Fruit fly (Drosophila melanogaster) whole organism, embryonic: Measurements from ENCODE around the gene CG43339.
A peak's percentile ranks its signal among the peaks of the same experiment; 100 is the strongest.

ENCODE experiments used
- B-H2 ChIP-seq: fragments of 200-800 bp; sonication (Bioruptor generic); optimal IDR thresholded peaks from 2 replicates; lab custom pipeline; 2018; ENCODE audit warnings: missing biosample characterization, mild to moderate bottlenecking, missing genetic modification characterization
- CG10959 ChIP-seq: fragments of 200-800 bp; sonication (Bioruptor generic); IDR thresholded peaks from 2 replicates; pipeline ENCODE4 v1.3.6; 2022; ENCODE audit warnings: missing biosample characterization, missing genetic modification characterization
- CG12219 ChIP-seq: fragments of 200-800 bp; sonication (Bioruptor generic); optimal IDR thresholded peaks from 3 replicates; lab custom pipeline; 2018; ENCODE audit warnings: missing biosample characterization, mild to moderate bottlenecking, missing genetic modification characterization
- CG13123 ChIP-seq: fragments of 200-800 bp; sonication (Bioruptor generic); optimal IDR thresholded peaks from 2 replicates; lab custom pipeline; 2016; ENCODE audit warnings: missing biosample characterization, missing genetic modification characterization
- CG14667 ChIP-seq: fragments of 200-800 bp; sonication (Bioruptor generic); IDR thresholded peaks from 2 replicates; pipeline ENCODE4 v1.3.6; 2022; ENCODE audit warnings: missing biosample characterization, missing genetic modification characterization
- CG14965 ChIP-seq: fragments of 200-800 bp; sonication (Bioruptor generic); optimal IDR thresholded peaks from 2 replicates; lab custom pipeline; 2016; ENCODE audit warnings: missing biosample characterization, missing genetic modification characterization, borderline replicate concordance
- CG17361 ChIP-seq: fragments of 200-800 bp; sonication (Bioruptor generic); IDR thresholded peaks from 3 replicates; pipeline ENCODE4 v1.3.6; 2022; ENCODE audit warnings: missing biosample characterization, missing genetic modification characterization
- CG17802 ChIP-seq: fragments of 200-800 bp; sonication (Bioruptor generic); optimal IDR thresholded peaks from 2 replicates; lab custom pipeline; 2018; ENCODE audit warnings: missing biosample characterization, mild to moderate bottlenecking, missing genetic modification characterization, moderate library complexity
- CG18262 ChIP-seq: fragments of 200-800 bp; optimal IDR thresholded peaks from 3 replicates; lab custom pipeline; 2019; ENCODE audit warnings: missing biosample characterization, mild to moderate bottlenecking, missing genetic modification characterization, moderate library complexity
- CG3065 ChIP-seq: fragments of 200-800 bp; sonication (Bioruptor generic); optimal IDR thresholded peaks from 2 replicates; lab custom pipeline; 2016; ENCODE audit warnings: missing biosample characterization, missing genetic modification characterization
- CG34224 ChIP-seq: fragments of 200-800 bp; sonication (Bioruptor generic); IDR thresholded peaks from 3 replicates; pipeline ENCODE4 v1.3.6; 2022; ENCODE audit warnings: missing biosample characterization, missing genetic modification characterization; ENCODE audit not compliant: partially characterized antibody
- CG4328 ChIP-seq: fragments of 200-800 bp; sonication (Bioruptor generic); optimal IDR thresholded peaks from 3 replicates; lab custom pipeline; 2017; ENCODE audit warnings: missing biosample characterization, missing genetic modification reagents, missing genetic modification characterization
- CG4424 ChIP-seq: fragments of 200-800 bp; sonication (Bioruptor generic); optimal IDR thresholded peaks from 3 replicates; lab custom pipeline; 2016; ENCODE audit warnings: missing biosample characterization, missing genetic modification characterization
- CG5180 ChIP-seq: fragments of 200-800 bp; sonication (Bioruptor generic); optimal IDR thresholded peaks from 3 replicates; lab custom pipeline; 2017; ENCODE audit warnings: missing biosample characterization, missing genetic modification characterization, mild to moderate bottlenecking, moderate library complexity, missing genetic modification reagents
- CG6175 ChIP-seq: fragments of 200-800 bp; sonication (Bioruptor generic); IDR thresholded peaks from 3 replicates; pipeline ENCODE4 v1.3.6; 2022; ENCODE audit warnings: missing biosample characterization, missing genetic modification characterization
- CG7963 ChIP-seq: fragments of 200-800 bp; sonication (Bioruptor generic); IDR thresholded peaks from 3 replicates; pipeline ENCODE4 v1.3.6; 2022; ENCODE audit warnings: missing biosample characterization, missing genetic modification characterization; ENCODE audit not compliant: partially characterized antibody
- CG8089 ChIP-seq: fragments of 200-800 bp; sonication (Bioruptor generic); optimal IDR thresholded peaks from 3 replicates; lab custom pipeline; 2016; ENCODE audit warnings: missing biosample characterization, missing genetic modification characterization
- D19A ChIP-seq: fragments of 200-800 bp; optimal IDR thresholded peaks from 3 replicates; lab custom pipeline; 2019; ENCODE audit warnings: missing biosample characterization, mild to moderate bottlenecking, missing genetic modification characterization, moderate library complexity
- E2f1 ChIP-seq: fragments of 200-800 bp; sonication (Bioruptor generic); IDR thresholded peaks from 2 replicates; pipeline ENCODE4 v1.3.6; 2022; ENCODE audit warnings: missing biosample characterization, missing genetic modification characterization
- Fer1 ChIP-seq: fragments of 200-800 bp; sonication (Bioruptor generic); optimal IDR thresholded peaks from 2 replicates; lab custom pipeline; 2017; ENCODE audit warnings: missing biosample characterization, mild to moderate bottlenecking, missing genetic modification characterization
- H2.0 ChIP-seq: fragments of 200-800 bp; sonication (Bioruptor generic); IDR thresholded peaks from 2 replicates; pipeline ENCODE4 v1.3.6; 2022; ENCODE audit warnings: missing biosample characterization, missing genetic modification characterization
- HLH4C ChIP-seq: fragments of 200-800 bp; sonication (Bioruptor generic); IDR thresholded peaks from 3 replicates; pipeline ENCODE4 v1.3.6; 2022; ENCODE audit warnings: missing biosample characterization, missing genetic modification characterization; ENCODE audit not compliant: partially characterized antibody
- Hmr ChIP-seq: fragments of 200-800 bp; sonication (Bioruptor generic); optimal IDR thresholded peaks from 3 replicates; lab custom pipeline; 2017; ENCODE audit warnings: mild to moderate bottlenecking, missing biosample characterization, missing genetic modification reagents, missing genetic modification characterization
- Hr78 ChIP-seq, 2 experiments: fragments of 200-800 bp in 1 of 2; fragments of >200 bp in 1 of 2; sonication (Bioruptor generic) in 1 of 2; optimal IDR thresholded peaks; 2 replicates each; lab custom pipeline; 2017 to 2019; ENCODE audit warnings: missing biosample characterization in 2 of 2, missing genetic modification characterization in 2 of 2, mild to moderate bottlenecking in 1 of 2, moderate library complexity in 1 of 2
- Lhr ChIP-seq: fragments of 200-800 bp; sonication (Bioruptor generic); optimal IDR thresholded peaks from 3 replicates; lab custom pipeline; 2017; ENCODE audit warnings: mild to moderate bottlenecking, missing biosample characterization, missing genetic modification reagents, missing genetic modification characterization
- Mes4 ChIP-seq: fragments of 200-800 bp; sonication (Bioruptor generic); optimal IDR thresholded peaks from 2 replicates; lab custom pipeline; 2016; ENCODE audit warnings: missing biosample characterization, missing genetic modification characterization
- Myb ChIP-seq: fragments of 200-800 bp; sonication (Bioruptor generic); optimal IDR thresholded peaks from 2 replicates; lab custom pipeline; 2016; ENCODE audit warnings: missing biosample characterization, missing genetic modification characterization
- NC2α ChIP-seq: fragments of 200-800 bp; sonication (Bioruptor generic); optimal IDR thresholded peaks from 2 replicates; lab custom pipeline; 2016; ENCODE audit warnings: missing biosample characterization, missing genetic modification characterization
- Spps ChIP-seq: fragments of 200-800 bp; sonication (Bioruptor generic); optimal IDR thresholded peaks from 2 replicates; lab custom pipeline; 2018; ENCODE audit warnings: missing biosample characterization, mild to moderate bottlenecking, missing genetic modification characterization
- Sry-δ ChIP-seq: fragments of 200-800 bp; sonication (Bioruptor generic); optimal IDR thresholded peaks from 2 replicates; lab custom pipeline; 2016; ENCODE audit warnings: missing biosample characterization, missing genetic modification characterization
- Usf ChIP-seq: fragments of 200-800 bp; sonication (Bioruptor generic); optimal IDR thresholded peaks from 2 replicates; lab custom pipeline; 2017; ENCODE audit warnings: missing genotype, missing biosample characterization, missing genetic modification characterization
- aop ChIP-seq: fragments of 200-800 bp; sonication (Bioruptor generic); IDR thresholded peaks from 2 replicates; pipeline ENCODE4 v1.3.6; 2022; ENCODE audit warnings: missing biosample characterization, missing genetic modification characterization
- ato ChIP-seq: fragments of 200-800 bp; sonication (Bioruptor generic); IDR thresholded peaks from 2 replicates; pipeline ENCODE4 v1.3.6; 2022; ENCODE audit warnings: missing biosample characterization, missing genetic modification characterization; ENCODE audit not compliant: partially characterized antibody
- caup ChIP-seq: fragments of 200-800 bp; sonication (Bioruptor generic); optimal IDR thresholded peaks from 3 replicates; lab custom pipeline; 2017; ENCODE audit warnings: missing biosample characterization, mild to moderate bottlenecking, missing genetic modification characterization, moderate library complexity; ENCODE audit not compliant: severe bottlenecking
- cwo ChIP-seq: fragments of 200-800 bp; sonication (Bioruptor generic); optimal IDR thresholded peaks from 3 replicates; lab custom pipeline; 2017; ENCODE audit warnings: missing biosample characterization, missing genetic modification characterization, mild to moderate bottlenecking, moderate library complexity, missing genetic modification reagents
- da ChIP-seq: fragments of 200-800 bp; sonication (Bioruptor generic); optimal IDR thresholded peaks from 2 replicates; lab custom pipeline; 2016; ENCODE audit warnings: missing biosample characterization, missing genetic modification characterization
- dmrt99B ChIP-seq: fragments of 200-800 bp; sonication (Bioruptor generic); optimal IDR thresholded peaks from 2 replicates; lab custom pipeline; 2018; ENCODE audit warnings: missing biosample characterization, mild to moderate bottlenecking, missing genetic modification characterization, moderate library complexity
- dysf ChIP-seq: fragments of 200-800 bp; sonication (Bioruptor generic); IDR thresholded peaks from 3 replicates; pipeline ENCODE4 v1.3.6; 2022; ENCODE audit warnings: missing biosample characterization, missing genetic modification characterization
- eyg ChIP-seq: fragments of 200-800 bp; sonication (Bioruptor generic); optimal IDR thresholded peaks from 3 replicates; lab custom pipeline; 2016; ENCODE audit warnings: missing biosample characterization, missing genetic modification characterization
- jigr1 ChIP-seq: fragments of 200-800 bp; sonication (Bioruptor generic); IDR thresholded peaks from 3 replicates; pipeline ENCODE4 v1.3.6; 2022; ENCODE audit warnings: missing biosample characterization, missing genetic modification characterization
- ken ChIP-seq: fragments of 200-800 bp; sonication (Bioruptor generic); IDR thresholded peaks from 3 replicates; pipeline ENCODE4 v1.3.6; 2022; ENCODE audit warnings: missing biosample characterization, missing genetic modification characterization
- lmd ChIP-seq: fragments of 200-800 bp; sonication (Bioruptor generic); IDR thresholded peaks from 2 replicates; pipeline ENCODE4 v1.3.6; 2022; ENCODE audit warnings: missing biosample characterization, missing genetic modification characterization
- odd ChIP-seq: fragments of 200-800 bp; sonication (Bioruptor generic); optimal IDR thresholded peaks from 2 replicates; lab custom pipeline; 2017; ENCODE audit warnings: missing biosample characterization, mild to moderate bottlenecking, missing genetic modification characterization
- pfk ChIP-seq: fragments of 200-800 bp; sonication (Bioruptor generic); optimal IDR thresholded peaks from 2 replicates; lab custom pipeline; 2018; ENCODE audit warnings: missing biosample characterization, mild to moderate bottlenecking, missing genetic modification characterization, moderate library complexity
- row ChIP-seq: fragments of 200-800 bp; sonication (Bioruptor generic); IDR thresholded peaks from 3 replicates; pipeline ENCODE4 v1.3.6; 2022; ENCODE audit warnings: missing biosample characterization, missing genetic modification characterization
- sens-2 ChIP-seq: fragments of 200-800 bp; sonication (Bioruptor generic); IDR thresholded peaks from 2 replicates; pipeline ENCODE4 v1.3.6; 2022; ENCODE audit warnings: missing biosample characterization, missing genetic modification characterization
- toy ChIP-seq: fragments of 200-800 bp; sonication (Bioruptor generic); IDR thresholded peaks from 2 replicates; pipeline ENCODE4 v1.3.6; 2022; ENCODE audit warnings: missing biosample characterization, missing genetic modification characterization
- usp ChIP-seq: fragments of >200 bp; optimal IDR thresholded peaks from 2 replicates; lab custom pipeline; 2017; ENCODE audit warnings: missing biosample characterization, missing genetic modification characterization
- vfl ChIP-seq: fragments of 200-800 bp; sonication (Bioruptor generic); optimal IDR thresholded peaks from 2 replicates; lab custom pipeline; 2016; ENCODE audit warnings: missing biosample characterization, missing genetic modification characterization
- vnd ChIP-seq: fragments of 200-800 bp; sonication (Bioruptor generic); IDR thresholded peaks from 3 replicates; pipeline ENCODE4 v1.3.6; 2022; ENCODE audit warnings: missing biosample characterization, missing genetic modification characterization; ENCODE audit not compliant: partially characterized antibody
- wor ChIP-seq: fragments of 200-800 bp; sonication (Bioruptor generic); IDR thresholded peaks from 2 replicates; pipeline ENCODE4 v1.3.6; 2022; ENCODE audit warnings: missing biosample characterization, missing genetic modification characterization

Gene CG43339

DNA sequence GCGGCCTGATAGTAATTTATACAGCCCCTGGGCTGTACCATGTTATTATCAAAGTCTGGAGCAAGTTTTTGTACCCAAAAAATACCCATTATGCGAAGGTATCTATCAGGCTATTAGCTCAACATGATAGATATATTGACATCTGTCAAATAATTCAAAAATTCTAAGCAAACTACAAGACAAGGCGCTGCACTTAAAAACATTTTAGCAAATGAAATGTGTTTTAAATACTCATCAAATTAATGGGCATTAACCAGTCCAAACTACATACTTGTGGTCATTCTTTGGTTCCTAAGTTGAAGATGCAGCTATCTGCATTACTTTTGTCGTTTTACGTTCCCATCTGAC lies 19.8 kb downstream of the CG43339 start (continued):
- no peak for TF ChIP-seq CG4328 (GFP tag; lab: Kevin White, UChicago)
- TF ChIP-seq Myb (GFP tag; lab: Kevin White, UChicago) = no peak
- TF ChIP-seq CG34224 (GFP tag; lab: Robert Waterston, UW) = no peak
- TF ChIP-seq Mes4 (GFP tag; lab: Kevin White, UChicago) = no peak
- peak; percentile 37 for TF ChIP-seq cwo (GFP tag; lab: Kevin White, UChicago)
- peak in 1 of 2 experiments; percentile 53 for TF ChIP-seq Hr78 (GFP tag; optimal IDR thresholded peaks at IDR 0.05; lab: Kevin White, UChicago)
- TF ChIP-seq da (GFP tag; lab: Kevin White, UChicago) = no peak
- TF ChIP-seq Usf = peak; percentile 40
- TF ChIP-seq ato (GFP tag; lab: Robert Waterston, UW) = no peak
- no peak for TF ChIP-seq vnd (GFP tag; lab: Robert Waterston, UW)
- no peak for TF ChIP-seq usp (GFP tag; lab: Kevin White, UChicago)
- TF ChIP-seq vfl = no peak
- TF ChIP-seq aop (GFP tag; lab: Robert Waterston, UW) = no peak
- peak; percentile 56; the same call in 1 of the 2 replicates for TF ChIP-seq sens-2 (GFP tag; lab: Robert Waterston, UW)
- peak; percentile 24 for TF ChIP-seq caup (GFP tag; lab: Kevin White, UChicago)
- no peak for TF ChIP-seq jigr1
- peak; percentile 84 for TF ChIP-seq D19A
- peak; percentile 91 for TF ChIP-seq CG18262 (tag; lab: Kevin White, UChicago)
- TF ChIP-seq CG4424 (GFP tag; lab: Kevin White, UChicago) = peak; percentile 83
- peak; percentile 47 for TF ChIP-seq Sry-δ (GFP tag; lab: Kevin White, UChicago)
- peak; percentile 71 for TF ChIP-seq row (GFP tag; lab: Robert Waterston, UW)
- peak; percentile 68 for TF ChIP-seq CG10959
- peak; percentile 64; the same call in 2 of the 3 replicates for TF ChIP-seq ken (GFP tag; lab: Robert Waterston, UW)
- TF ChIP-seq toy = no peak
- peak; percentile 66 for TF ChIP-seq CG17802 (tag; lab: Kevin White, UChicago)
- peak; percentile 40; the same call in 1 of the 2 replicates for TF ChIP-seq H2.0 (GFP tag; lab: Robert Waterston, UW)
- TF ChIP-seq CG6175 = peak; percentile 45; the same call in 1 of the 3 replicates
- no peak for TF ChIP-seq Hmr
- TF ChIP-seq NC2α (GFP tag; lab: Kevin White, UChicago) = peak; percentile 29
- peak; percentile 86 for TF ChIP-seq CG17361 (GFP tag; lab: Robert Waterston, UW)
- TF ChIP-seq CG12219 (GFP tag; lab: Kevin White, UChicago) = peak; percentile 43
- TF ChIP-seq Spps (tag; lab: Kevin White, UChicago) = peak; percentile 83
- TF ChIP-seq eyg (GFP tag; lab: Kevin White, UChicago) = peak; percentile 28
- TF ChIP-seq Lhr = peak; percentile 31
- peak; percentile 21 for TF ChIP-seq CG3065
- no peak for TF ChIP-seq B-H2
- no peak for TF ChIP-seq odd (GFP tag; lab: Kevin White, UChicago)
- peak; percentile 24 for TF ChIP-seq CG13123 (GFP tag; lab: Kevin White, UChicago)
- peak; percentile 69; the same call in 1 of the 3 replicates for TF ChIP-seq dysf
- peak; percentile 58 for TF ChIP-seq E2f1 (GFP tag; lab: Robert Waterston, UW)
- TF ChIP-seq HLH4C = no peak
- TF ChIP-seq dmrt99B (tag; lab: Kevin White, UChicago) = peak; percentile 73
- TF ChIP-seq pfk = no peak
- TF ChIP-seq CG8089 (GFP tag; lab: Kevin White, UChicago) = no peak
- peak; percentile 39 for TF ChIP-seq CG5180 (GFP tag; lab: Kevin White, UChicago)
- peak; percentile 18 for TF ChIP-seq Fer1
- TF ChIP-seq CG14667 (GFP tag; lab: Robert Waterston, UW) = peak; percentile 65
- TF ChIP-seq wor (GFP tag; lab: Robert Waterston, UW) = peak; percentile 60
- TF ChIP-seq lmd = peak; percentile 75
- no peak for TF ChIP-seq CG7963 (GFP tag; lab: Robert Waterston, UW)
- peak; percentile 1 for TF ChIP-seq CG14965
